Fruit fly (Drosophila melanogaster): Measurements from ENCODE around the gene FER.

dm6 chr3R:9420439-9421234, 26.3 kb upstream of the FER start:
- TF ChIP-seq CG8478 (optimal IDR thresholded peaks at IDR 0.05) (no peak), CTCF (optimal IDR thresholded peaks at IDR 0.05) (no peak)
